Worm (Caenorhabditis elegans): Measurements from ENCODE around the gene C07A9.9.
"Not testable (repeated sequence)": the region's sequence is repeated elsewhere in the genome, so short reads cannot be mapped to it uniquely, and the experiment has no call there.

ce11 chrIII:9682729-9683128, 15.3 kb upstream of the C07A9.9 start, which contains the start of gene C07A9.5:
- TF ChIP-seq jun-1, zag-1 (tag; optimal IDR thresholded peaks at IDR 0.05): not testable (repeated sequence)

Data from whole organism, L3 larva.